Worm (Caenorhabditis elegans) whole organism, young adult: ENCODE measurements around the gene C06A12.3.

Source experiments
- C17E4.6 ChIP-seq: fragments of 200-800 bp; sonication (Bioruptor generic); IDR thresholded peaks from 2 replicates; pipeline ENCODE4 v1.3.6; 2022; ENCODE audit warnings: missing genetic modification reagents, missing genetic modification characterization, missing compliant biosample characterization
- T07F8.4 ChIP-seq: sonication (generic microtip); optimal IDR thresholded peaks from 2 replicates; lab custom pipeline; 2016; ENCODE audit warnings: mild to moderate bottlenecking, missing genetic modification characterization, moderate library complexity, missing compliant biosample characterization
- ama-1 ChIP-seq, 3 experiments: fragments of 150-350 bp in 1 of 3; sonication (generic microtip) in 2 of 3; optimal IDR thresholded peaks; 2 replicates each; lab custom pipeline; 2014 to 2018; ENCODE audit warnings: missing biosample characterization in 2 of 3, missing genetic modification characterization in 2 of 3, missing genetic modification reagents in 2 of 3
- dox-1 ChIP-seq: fragments of 200-800 bp; sonication (Bioruptor generic); IDR thresholded peaks from 2 replicates; pipeline ENCODE4 v1.3.6; 2022; ENCODE audit warnings: missing genetic modification reagents, missing genetic modification characterization, missing compliant biosample characterization
- hmg-1.2 ChIP-seq: fragments of 200-800 bp; sonication (Bioruptor generic); IDR thresholded peaks from 2 replicates; pipeline ENCODE4 v1.3.6; 2022; ENCODE audit warnings: missing genetic modification reagents, missing genetic modification characterization, missing compliant biosample characterization
- mes-4 ChIP-seq: sonication (generic microtip); optimal IDR thresholded peaks from 2 replicates; lab custom pipeline; 2016; ENCODE audit warnings: missing genotype, missing genetic modification characterization, missing compliant biosample characterization
- nhr-80 ChIP-seq: sonication (generic microtip); optimal IDR thresholded peaks from 2 replicates; lab custom pipeline; 2016; ENCODE audit warnings: missing genetic modification characterization, missing compliant biosample characterization
- snpc-1.3 ChIP-seq: sonication (generic microtip); optimal IDR thresholded peaks from 2 replicates; lab custom pipeline; 2017; ENCODE audit warnings: missing genetic modification characterization, mild to moderate bottlenecking, missing compliant biosample characterization, antibody characterized with exemption, moderate library complexity, missing genotype, missing genetic modification reagents; ENCODE audit not compliant: insufficient read depth
- tbx-9 ChIP-seq: sonication (generic microtip); optimal IDR thresholded peaks from 2 replicates; lab custom pipeline; 2016; ENCODE audit warnings: borderline replicate concordance, missing genetic modification characterization, inconsistent platforms, missing compliant biosample characterization
- unc-130 ChIP-seq: sonication (generic microtip); optimal IDR thresholded peaks from 2 replicates; lab custom pipeline; 2016; ENCODE audit warnings: missing genetic modification reagents, missing genetic modification characterization, missing compliant biosample characterization

DNA sequence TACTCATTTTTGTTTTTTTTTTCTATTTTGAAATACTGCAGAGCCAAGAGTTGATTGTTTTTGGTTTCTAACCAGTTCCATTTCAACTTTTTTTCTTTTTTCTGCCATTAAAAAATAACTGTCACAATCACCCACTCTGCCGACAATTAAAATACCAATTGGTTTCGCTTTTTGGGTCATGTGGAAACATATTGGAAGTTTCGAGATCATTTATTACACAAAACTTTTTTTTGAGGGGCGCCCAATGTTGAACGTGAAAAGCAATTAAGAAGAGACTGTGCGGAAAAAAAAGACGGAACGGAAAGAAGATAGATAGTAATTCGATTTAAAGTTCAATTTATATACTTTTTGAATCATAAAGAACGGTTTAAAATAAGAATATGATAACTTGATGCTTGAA lies 46.5 kb downstream of the C06A12.3 start:
- no peak for TF ChIP-seq hmg-1.2 (GFP tag; lab: Robert Waterston, UW)
- no peak for TF ChIP-seq dox-1
- no peak for TF ChIP-seq unc-130 (GFP tag; lab: Kevin White, UChicago)
- TF ChIP-seq nhr-80 (tag; lab: Kevin White, UChicago): no peak
- TF ChIP-seq tbx-9 (tag; lab: Kevin White, UChicago): no peak
- TF ChIP-seq mes-4 (tag; lab: Kevin White, UChicago): no peak
- TF ChIP-seq snpc-1.3: no peak
- no peak for TF ChIP-seq C17E4.6 (GFP tag; lab: Robert Waterston, UW)
- no peak for TF ChIP-seq ama-1 (optimal IDR thresholded peaks at IDR 0.05; lab: Kevin White, UChicago)
- no peak for TF ChIP-seq ama-1 (GFP tag; optimal IDR thresholded peaks at IDR 0.05; lab: Kevin White, UChicago)
- TF ChIP-seq T07F8.4 (tag; lab: Kevin White, UChicago): no peak
